Worm (Caenorhabditis elegans) whole organism, late embryonic: ENCODE results near the gene txt-17.
A peak's percentile ranks its signal among the peaks of the same experiment; 100 is the strongest.

Source experiments
- C08G9.2 ChIP-seq: sonication (generic microtip); optimal IDR thresholded peaks from 2 replicates; lab custom pipeline; 2016; ENCODE audit warnings: mild to moderate bottlenecking, missing genetic modification characterization, moderate library complexity, missing compliant biosample characterization
- F13H6.1 ChIP-seq: sonication (generic microtip); optimal IDR thresholded peaks from 2 replicates; lab custom pipeline; 2016; ENCODE audit warnings: missing genetic modification characterization, missing compliant biosample characterization
- K02D7.2 ChIP-seq: sonication (generic microtip); optimal IDR thresholded peaks from 2 replicates; lab custom pipeline; 2017; ENCODE audit warnings: mild to moderate bottlenecking, missing genetic modification characterization, missing compliant biosample characterization
- Y22D7AL.16 ChIP-seq: sonication (generic microtip); optimal IDR thresholded peaks from 2 replicates; lab custom pipeline; 2016; ENCODE audit warnings: missing genetic modification characterization, missing compliant biosample characterization
- ahr-1 ChIP-seq: sonication (generic microtip); optimal IDR thresholded peaks from 2 replicates; lab custom pipeline; 2016; ENCODE audit warnings: missing genetic modification characterization, missing compliant biosample characterization
- ceh-14 ChIP-seq: sonication (generic microtip); optimal IDR thresholded peaks from 2 replicates; lab custom pipeline; 2016; ENCODE audit warnings: missing genotype, missing genetic modification characterization, missing compliant biosample characterization
- ceh-19 ChIP-seq: fragments of 200-800 bp; sonication (Bioruptor generic); optimal IDR thresholded peaks from 2 replicates; lab custom pipeline; 2018; ENCODE audit warnings: mild to moderate bottlenecking, missing genetic modification characterization, missing compliant biosample characterization
- ceh-2 ChIP-seq: sonication (generic microtip); optimal IDR thresholded peaks from 2 replicates; lab custom pipeline; 2016; ENCODE audit warnings: missing genotype, missing genetic modification characterization, missing compliant biosample characterization
- ceh-24 ChIP-seq: sonication (generic microtip); optimal IDR thresholded peaks from 2 replicates; lab custom pipeline; 2016; ENCODE audit warnings: mild to moderate bottlenecking, missing genetic modification characterization, missing compliant biosample characterization
- ceh-31 ChIP-seq: sonication (generic microtip); optimal IDR thresholded peaks from 2 replicates; lab custom pipeline; 2016; ENCODE audit warnings: missing genetic modification characterization, missing compliant biosample characterization
- ceh-34 ChIP-seq: sonication (generic microtip); optimal IDR thresholded peaks from 2 replicates; lab custom pipeline; 2016; ENCODE audit warnings: mild to moderate bottlenecking, missing genetic modification characterization, missing compliant biosample characterization
- ceh-6 ChIP-seq: fragments of 200-800 bp; sonication (Bioruptor generic); optimal IDR thresholded peaks from 2 replicates; lab custom pipeline; 2018; ENCODE audit warnings: mild to moderate bottlenecking, missing genetic modification characterization, missing compliant biosample characterization
- ceh-9 ChIP-seq: sonication (generic microtip); optimal IDR thresholded peaks from 2 replicates; lab custom pipeline; 2016; ENCODE audit warnings: mild to moderate bottlenecking, missing genetic modification characterization, inconsistent platforms, missing compliant biosample characterization
- che-1 ChIP-seq: sonication (generic microtip); optimal IDR thresholded peaks from 2 replicates; lab custom pipeline; 2016; ENCODE audit warnings: mild to moderate bottlenecking, missing genetic modification characterization, missing compliant biosample characterization
- dmd-4 ChIP-seq: sonication (generic microtip); optimal IDR thresholded peaks from 2 replicates; lab custom pipeline; 2016; ENCODE audit warnings: borderline replicate concordance, missing genetic modification characterization, missing compliant biosample characterization
- elt-4 ChIP-seq: sonication (generic microtip); optimal IDR thresholded peaks from 2 replicates; lab custom pipeline; 2016; ENCODE audit warnings: missing genetic modification characterization, missing compliant biosample characterization
- ets-4 ChIP-seq: sonication (generic microtip); optimal IDR thresholded peaks from 2 replicates; lab custom pipeline; 2016; ENCODE audit warnings: missing genetic modification characterization, missing compliant biosample characterization
- eyg-1 ChIP-seq: sonication (generic microtip); optimal IDR thresholded peaks from 2 replicates; lab custom pipeline; 2016; ENCODE audit warnings: missing genotype, missing genetic modification characterization, missing compliant biosample characterization
- fkh-6 ChIP-seq: sonication (generic microtip); optimal IDR thresholded peaks from 2 replicates; lab custom pipeline; 2016; ENCODE audit warnings: missing genetic modification characterization, missing compliant biosample characterization
- hlh-15 ChIP-seq: sonication (generic microtip); optimal IDR thresholded peaks from 2 replicates; lab custom pipeline; 2016; ENCODE audit warnings: missing genetic modification characterization, missing compliant biosample characterization
- hlh-6 ChIP-seq: sonication (generic microtip); optimal IDR thresholded peaks from 2 replicates; lab custom pipeline; 2016; ENCODE audit warnings: missing genotype, missing genetic modification characterization, missing compliant biosample characterization
- hlh-8 ChIP-seq: sonication (generic microtip); optimal IDR thresholded peaks from 2 replicates; lab custom pipeline; 2016; ENCODE audit warnings: missing genotype, missing genetic modification characterization, missing compliant biosample characterization
- lin-11 ChIP-seq: fragments of 200-800 bp; sonication (Bioruptor generic); optimal IDR thresholded peaks from 2 replicates; lab custom pipeline; 2018; ENCODE audit warnings: mild to moderate bottlenecking, missing genetic modification characterization, missing compliant biosample characterization
- madf-2 ChIP-seq: sonication (generic microtip); optimal IDR thresholded peaks from 2 replicates; lab custom pipeline; 2017; ENCODE audit warnings: missing genetic modification characterization, missing compliant biosample characterization
- mec-3 ChIP-seq: sonication (generic microtip); optimal IDR thresholded peaks from 2 replicates; lab custom pipeline; 2016; ENCODE audit warnings: borderline replicate concordance, missing genetic modification characterization, missing compliant biosample characterization
- odd-2 ChIP-seq: sonication (generic microtip); optimal IDR thresholded peaks from 2 replicates; lab custom pipeline; 2017; ENCODE audit warnings: antibody characterized with exemption, mild to moderate bottlenecking, missing genetic modification characterization, missing compliant biosample characterization
- pag-3 ChIP-seq: sonication (generic microtip); optimal IDR thresholded peaks from 2 replicates; lab custom pipeline; 2016; ENCODE audit warnings: missing compliant biosample characterization, missing genetic modification characterization, borderline replicate concordance
- pat-9 ChIP-seq: fragments of 200-800 bp; sonication (Bioruptor generic); optimal IDR thresholded peaks from 2 replicates; lab custom pipeline; 2018; ENCODE audit warnings: mild to moderate bottlenecking, missing genetic modification characterization, moderate library complexity, missing compliant biosample characterization
- pax-1 ChIP-seq: fragments of 150-350 bp; optimal IDR thresholded peaks from 2 replicates; lab custom pipeline; 2014; ENCODE audit warnings: missing biosample characterization, missing genetic modification characterization
- pha-2 ChIP-seq: sonication (generic microtip); optimal IDR thresholded peaks from 2 replicates; lab custom pipeline; 2017; ENCODE audit warnings: mild to moderate bottlenecking, missing genetic modification characterization, missing compliant biosample characterization
- pqm-1 ChIP-seq: sonication (generic microtip); optimal IDR thresholded peaks from 2 replicates; lab custom pipeline; 2016; ENCODE audit warnings: missing genetic modification characterization, missing compliant biosample characterization
- sox-2 ChIP-seq: fragments of 200-800 bp; sonication (Bioruptor generic); IDR thresholded peaks from 2 replicates; pipeline ENCODE4 v1.3.6; 2022; ENCODE audit warnings: missing genetic modification reagents, missing genetic modification characterization, missing compliant biosample characterization
- sox-4 ChIP-seq: sonication (generic microtip); optimal IDR thresholded peaks from 2 replicates; lab custom pipeline; 2017; ENCODE audit warnings: mild to moderate bottlenecking, missing genetic modification characterization, inconsistent platforms, missing compliant biosample characterization
- syd-9 ChIP-seq: sonication (generic microtip); optimal IDR thresholded peaks from 2 replicates; lab custom pipeline; 2016; ENCODE audit warnings: mild to moderate bottlenecking, missing genetic modification characterization, moderate library complexity, missing compliant biosample characterization
- tbx-7 ChIP-seq: sonication (generic microtip); optimal IDR thresholded peaks from 2 replicates; lab custom pipeline; 2016; ENCODE audit warnings: missing genotype, missing genetic modification characterization, missing compliant biosample characterization
- ttx-3 ChIP-seq: sonication (generic microtip); optimal IDR thresholded peaks from 2 replicates; lab custom pipeline; 2016; ENCODE audit warnings: missing genetic modification reagents, missing genetic modification characterization, missing compliant biosample characterization
- unc-3 ChIP-seq, 2 experiments: fragments of 200-800 bp in 1 of 2; sonication (Bioruptor generic) in 1 of 2; sonication (generic microtip) in 1 of 2; conservative IDR thresholded peaks in 1 of 2; optimal IDR thresholded peaks in 1 of 2; 2 replicates each; pipeline versions ENCODE4 v1.3.6 to Lab custom; 2016 to 2022; ENCODE audit warnings: missing compliant biosample characterization in 2 of 2, missing genetic modification characterization in 2 of 2, missing genetic modification reagents in 1 of 2
- unc-42 ChIP-seq: sonication (generic microtip); optimal IDR thresholded peaks from 2 replicates; lab custom pipeline; 2016; ENCODE audit warnings: missing genotype, missing genetic modification characterization, missing compliant biosample characterization
- unc-55 ChIP-seq: sonication (generic microtip); optimal IDR thresholded peaks from 2 replicates; lab custom pipeline; 2017; ENCODE audit warnings: missing biosample characterization, missing genetic modification reagents, missing genetic modification characterization
- unc-86 ChIP-seq: sonication (generic microtip); optimal IDR thresholded peaks from 2 replicates; lab custom pipeline; 2016; ENCODE audit warnings: missing genetic modification characterization, missing compliant biosample characterization
- zip-5 ChIP-seq: sonication (generic microtip); optimal IDR thresholded peaks from 2 replicates; lab custom pipeline; 2016; ENCODE audit warnings: missing genetic modification characterization, missing compliant biosample characterization

txt-17 gene

ce11 chrV:7084612-7085139, 31.7 kb upstream of the txt-17 start, which contains the start of gene mys-1 (continued):
- TF ChIP-seq F13H6.1 (tag; lab: Kevin White, UChicago) (peak; percentile 17), syd-9 (no peak), ahr-1 (tag; lab: Kevin White, UChicago) (no peak), sox-2 (GFP tag; lab: Robert Waterston, UW) (no peak), odd-2 (no peak), ceh-9 (tag; lab: Kevin White, UChicago) (no peak), ceh-34 (tag; lab: Kevin White, UChicago) (peak; percentile 58), dmd-4 (tag; lab: Kevin White, UChicago) (no peak), ceh-31 (tag; lab: Kevin White, UChicago) (peak; percentile 89), hlh-8 (tag; lab: Kevin White, UChicago) (peak; percentile 78), zip-5 (tag; lab: Kevin White, UChicago) (peak; percentile 77), tbx-7 (tag; lab: Kevin White, UChicago) (peak; percentile 81), lin-11 (tag; lab: Kevin White, UChicago) (no peak), madf-2 (tag; lab: Kevin White, UChicago) (no peak), mec-3 (tag; lab: Kevin White, UChicago) (peak; percentile 72), unc-86 (tag; lab: Kevin White, UChicago) (peak; percentile 1), hlh-15 (no peak), pat-9 (tag; lab: Kevin White, UChicago) (no peak), elt-4 (tag; lab: Kevin White, UChicago) (no peak), pqm-1 (tag; lab: Kevin White, UChicago) (peak; percentile 63), hlh-6 (tag; lab: Kevin White, UChicago) (no peak), unc-3 (GFP tag; conservative IDR thresholded peaks at IDR 0.05; lab: Robert Waterston, UW) (0 out of 2 replicates have a peak, but pooled peaks have one; percentile 32), unc-3 (tag; optimal IDR thresholded peaks at IDR 0.05; lab: Kevin White, UChicago) (no peak), pag-3 (no peak), unc-55 (no peak), pha-2 (tag; lab: Kevin White, UChicago) (peak; percentile 36), K02D7.2 (tag; lab: Kevin White, UChicago) (no peak), C08G9.2 (tag; lab: Kevin White, UChicago) (peak; percentile 92), ttx-3 (no peak), unc-42 (tag; lab: Kevin White, UChicago) (peak; percentile 30)

ce11 chrV:7079388-7079787, 26.4 kb upstream of the txt-17 start:
- no peak for TF ChIP-seq syd-9
- TF ChIP-seq che-1 (tag; lab: Kevin White, UChicago), result no peak
- TF ChIP-seq eyg-1 (tag; lab: Kevin White, UChicago), result no peak
- no peak for TF ChIP-seq K02D7.2 (tag; lab: Kevin White, UChicago)
- TF ChIP-seq pax-1 (tag; lab: Kevin White, UChicago), result no peak
- no peak for TF ChIP-seq unc-3 (GFP tag; conservative IDR thresholded peaks at IDR 0.05; lab: Robert Waterston, UW)
- TF ChIP-seq unc-3 (tag; optimal IDR thresholded peaks at IDR 0.05; lab: Kevin White, UChicago), result no peak
- no peak for TF ChIP-seq sox-2 (GFP tag; lab: Robert Waterston, UW)
- no peak for TF ChIP-seq ceh-19 (GFP tag; lab: Kevin White, UChicago)
- TF ChIP-seq ceh-6 (GFP tag; lab: Kevin White, UChicago), result no peak
- TF ChIP-seq ceh-14 (tag; lab: Kevin White, UChicago), result no peak
- TF ChIP-seq dmd-4 (tag; lab: Kevin White, UChicago), result no peak
- TF ChIP-seq unc-55, result no peak
- no peak for TF ChIP-seq ets-4 (tag; lab: Kevin White, UChicago)

- TF ChIP-seq madf-2 (tag; lab: Kevin White, UChicago) (no peak), ceh-24 (tag; lab: Kevin White, UChicago) (no peak), ceh-19 (GFP tag; lab: Kevin White, UChicago) (no peak), ceh-2 (tag; lab: Kevin White, UChicago) (no peak), fkh-6 (tag; lab: Kevin White, UChicago) (no peak), ets-4 (tag; lab: Kevin White, UChicago) (no peak), ceh-6 (GFP tag; lab: Kevin White, UChicago) (no peak), Y22D7AL.16 (no peak), sox-4 (tag; lab: Kevin White, UChicago) (no peak), hlh-6 (tag; lab: Kevin White, UChicago) (no peak)
- TF ChIP-seq, all 69 proteins: peak for 0
Measured at ce11 chrV:7078765-7079164, 25.8 kb upstream of the txt-17 start.
